Fruit fly (Drosophila melanogaster) whole organism, pupa: Measurements from ENCODE around the gene Fas2.

ENCODE experiments used
- CG10348 ChIP-seq: fragments of 200-800 bp; sonication (Bioruptor generic); IDR thresholded peaks from 2 replicates; pipeline ENCODE4 v1.3.6; 2022; ENCODE audit warnings: missing biosample characterization, missing genetic modification characterization
- CG12605 ChIP-seq: fragments of 200-800 bp; sonication (Bioruptor generic); IDR thresholded peaks from 2 replicates; pipeline ENCODE4 v1.3.6; 2022; ENCODE audit warnings: missing biosample characterization, missing genetic modification characterization
- CG13204 ChIP-seq: fragments of 200-800 bp; sonication (Bioruptor generic); optimal IDR thresholded peaks from 2 replicates; lab custom pipeline; 2018; ENCODE audit warnings: missing biosample characterization, mild to moderate bottlenecking, missing genetic modification characterization, moderate library complexity
- CG14655 ChIP-seq: fragments of 200-800 bp; sonication (Bioruptor generic); optimal IDR thresholded peaks from 3 replicates; lab custom pipeline; 2017; ENCODE audit warnings: mild to moderate bottlenecking, missing biosample characterization, missing genetic modification reagents, missing genetic modification characterization
- CG15710 ChIP-seq: fragments of 200-800 bp; sonication (Bioruptor generic); optimal IDR thresholded peaks from 2 replicates; lab custom pipeline; 2018; ENCODE audit warnings: missing biosample characterization, mild to moderate bottlenecking, missing genetic modification characterization, moderate library complexity
- CG17806 ChIP-seq: fragments of 200-800 bp; sonication (Bioruptor generic); optimal IDR thresholded peaks from 2 replicates; lab custom pipeline; 2018; ENCODE audit warnings: missing biosample characterization, mild to moderate bottlenecking, missing genetic modification characterization, moderate library complexity
- CG32121 ChIP-seq: fragments of 200-800 bp; sonication (Bioruptor generic); IDR thresholded peaks from 2 replicates; pipeline ENCODE4 v1.3.6; 2022; ENCODE audit warnings: missing biosample characterization, missing genetic modification characterization
- CG34367 ChIP-seq: fragments of 200-800 bp; sonication (Bioruptor generic); optimal IDR thresholded peaks from 2 replicates; lab custom pipeline; 2018; ENCODE audit warnings: missing biosample characterization, mild to moderate bottlenecking, missing genetic modification characterization
- CG4496 ChIP-seq: fragments of 200-800 bp; sonication (Bioruptor generic); IDR thresholded peaks from 3 replicates; pipeline ENCODE4 v1.3.6; 2022; ENCODE audit warnings: missing biosample characterization, missing genetic modification characterization
- CG8159 ChIP-seq: fragments of 200-800 bp; sonication (Bioruptor generic); optimal IDR thresholded peaks from 3 replicates; lab custom pipeline; 2018; ENCODE audit warnings: missing biosample characterization, mild to moderate bottlenecking, missing genetic modification characterization, moderate library complexity
- CG8301 ChIP-seq: fragments of 200-800 bp; sonication (Bioruptor generic); optimal IDR thresholded peaks from 2 replicates; lab custom pipeline; 2018; ENCODE audit warnings: missing biosample characterization, mild to moderate bottlenecking, missing genetic modification characterization
- CG9948 ChIP-seq: fragments of 200-800 bp; sonication (Bioruptor generic); optimal IDR thresholded peaks from 2 replicates; lab custom pipeline; 2018; ENCODE audit warnings: missing biosample characterization, mild to moderate bottlenecking, missing genetic modification characterization, moderate library complexity
- D1 ChIP-seq: fragments of 200-800 bp; sonication (Bioruptor generic); optimal IDR thresholded peaks from 2 replicates; lab custom pipeline; 2018; ENCODE audit warnings: missing biosample characterization, mild to moderate bottlenecking, missing genetic modification characterization, moderate library complexity
- EcR ChIP-seq: fragments of 200-800 bp; sonication (Bioruptor generic); optimal IDR thresholded peaks from 3 replicates; lab custom pipeline; 2019; ENCODE audit warnings: missing biosample characterization, missing genetic modification characterization, mild to moderate bottlenecking, moderate library complexity, missing genetic modification reagents
- Ets98B ChIP-seq: fragments of 200-800 bp; sonication (Bioruptor generic); IDR thresholded peaks from 2 replicates; pipeline ENCODE4 v1.3.6; 2022; ENCODE audit warnings: missing biosample characterization, missing genetic modification characterization
- Pif1A ChIP-seq: fragments of 200-800 bp; sonication (Bioruptor generic); optimal IDR thresholded peaks from 3 replicates; lab custom pipeline; 2016; ENCODE audit warnings: missing biosample characterization, missing genetic modification characterization
- Pif1B ChIP-seq: fragments of 200-800 bp; sonication (Bioruptor generic); optimal IDR thresholded peaks from 3 replicates; lab custom pipeline; 2016; ENCODE audit warnings: missing biosample characterization, missing genetic modification characterization
- Snoo ChIP-seq: fragments of 200-800 bp; sonication (Bioruptor generic); optimal IDR thresholded peaks from 3 replicates; lab custom pipeline; 2017; ENCODE audit warnings: missing biosample characterization, mild to moderate bottlenecking, missing genetic modification characterization, inconsistent platforms
- fd96Ca ChIP-seq: fragments of 200-800 bp; sonication (Bioruptor generic); IDR thresholded peaks from 3 replicates; pipeline ENCODE4 v1.3.6; 2022; ENCODE audit warnings: missing biosample characterization, missing genetic modification characterization
- gl ChIP-seq: fragments of 200-800 bp; sonication (Bioruptor generic); optimal IDR thresholded peaks from 2 replicates; lab custom pipeline; 2018; ENCODE audit warnings: missing biosample characterization, mild to moderate bottlenecking, missing genetic modification characterization
- rn ChIP-seq: fragments of 200-800 bp; sonication (Bioruptor generic); IDR thresholded peaks from 2 replicates; pipeline ENCODE4 v1.3.6; 2022; ENCODE audit warnings: missing biosample characterization, missing genetic modification characterization

The Fas2 gene

dm6 chrX:4246039-4246438 lies 40.1 kb upstream of the Fas2 start, which contains the start of gene Muc4B:
TSS of gene Muc4B (minus strand) at chrX:4246139.
- TF ChIP-seq gl, result no peak
- no peak for TF ChIP-seq CG15710 (tag; lab: Kevin White, UChicago)
- TF ChIP-seq CG17806 (tag; lab: Kevin White, UChicago), result no peak
- no peak for TF ChIP-seq CG4496 (GFP tag; lab: Robert Waterston, UW)
- TF ChIP-seq CG32121 (GFP tag; lab: Robert Waterston, UW), result no peak
- TF ChIP-seq CG8301 (tag; lab: Kevin White, UChicago), result no peak
- TF ChIP-seq rn (GFP tag; lab: Robert Waterston, UW), result no peak
- no peak for TF ChIP-seq CG12605
- no peak for TF ChIP-seq EcR (GFP tag; lab: Kevin White, UChicago)
- TF ChIP-seq Pif1B (GFP tag; lab: Kevin White, UChicago), result no peak
- no peak for TF ChIP-seq Ets98B
- TF ChIP-seq D1 (tag; lab: Kevin White, UChicago), result no peak
- TF ChIP-seq CG34367 (tag; lab: Kevin White, UChicago), result no peak
- TF ChIP-seq fd96Ca (GFP tag; lab: Robert Waterston, UW), result no peak
- TF ChIP-seq Snoo (tag; lab: Kevin White, UChicago), result no peak
- TF ChIP-seq CG14655 (GFP tag; lab: Kevin White, UChicago), result no peak
- no peak for TF ChIP-seq Pif1A (GFP tag; lab: Kevin White, UChicago)

- no peak for TF ChIP-seq CG34367 (tag; lab: Kevin White, UChicago)
- TF ChIP-seq CG14655 (GFP tag; lab: Kevin White, UChicago), result no peak
- no peak for TF ChIP-seq Pif1A (GFP tag; lab: Kevin White, UChicago)
- no peak for TF ChIP-seq gl
- TF ChIP-seq Pif1B (GFP tag; lab: Kevin White, UChicago), result no peak
- no peak for TF ChIP-seq rn (GFP tag; lab: Robert Waterston, UW)
- no peak for TF ChIP-seq CG15710 (tag; lab: Kevin White, UChicago)
- TF ChIP-seq, all 21 proteins: peak for 0
Observed at dm6 chrX:4242726-4243125, 36.8 kb upstream of the Fas2 start, which contains the start of gene Femcoat. TSS of gene Femcoat (minus strand) at chrX:4242826.

dm6 chrX:4240146-4240545 lies 34.3 kb upstream of the Fas2 start:
- TF ChIP-seq CG4496 (GFP tag; lab: Robert Waterston, UW) (peak; percentile 73), CG10348 (GFP tag; lab: Robert Waterston, UW) (no peak)
- TF ChIP-seq, all 21 proteins: peak for 1

- no peak for TF ChIP-seq fd96Ca (GFP tag; lab: Robert Waterston, UW)
- TF ChIP-seq CG12605, result no peak
- no peak for TF ChIP-seq CG4496 (GFP tag; lab: Robert Waterston, UW)
- no peak for TF ChIP-seq CG13204 (GFP tag; lab: Kevin White, UChicago)
- TF ChIP-seq CG34367 (tag; lab: Kevin White, UChicago), result no peak
- TF ChIP-seq CG9948 (tag; lab: Kevin White, UChicago), result no peak
- TF ChIP-seq CG8159 (tag; lab: Kevin White, UChicago), result no peak
- no peak for TF ChIP-seq Snoo (tag; lab: Kevin White, UChicago)
- TF ChIP-seq CG10348 (GFP tag; lab: Robert Waterston, UW), result no peak
- no peak for TF ChIP-seq CG8301 (tag; lab: Kevin White, UChicago)
- no peak for TF ChIP-seq Pif1A (GFP tag; lab: Kevin White, UChicago)
- no peak for TF ChIP-seq D1 (tag; lab: Kevin White, UChicago)
- no peak for TF ChIP-seq CG15710 (tag; lab: Kevin White, UChicago)
- no peak for TF ChIP-seq rn (GFP tag; lab: Robert Waterston, UW)
Observed at dm6 chrX:4225020-4225419, 19.1 kb upstream of the Fas2 start.

- TF ChIP-seq CG34367 (tag; lab: Kevin White, UChicago) (no peak), Pif1A (GFP tag; lab: Kevin White, UChicago) (no peak), CG8301 (tag; lab: Kevin White, UChicago) (no peak), CG8159 (tag; lab: Kevin White, UChicago) (no peak), CG17806 (tag; lab: Kevin White, UChicago) (no peak), fd96Ca (GFP tag; lab: Robert Waterston, UW) (no peak), Snoo (tag; lab: Kevin White, UChicago) (no peak), Pif1B (GFP tag; lab: Kevin White, UChicago) (no peak), gl (no peak), CG13204 (GFP tag; lab: Kevin White, UChicago) (no peak), EcR (GFP tag; lab: Kevin White, UChicago) (no peak), CG32121 (GFP tag; lab: Robert Waterston, UW) (no peak), CG10348 (GFP tag; lab: Robert Waterston, UW) (no peak), CG12605 (no peak), CG9948 (tag; lab: Kevin White, UChicago) (no peak), CG4496 (GFP tag; lab: Robert Waterston, UW) (no peak), Ets98B (no peak)
Observed at dm6 chrX:4217870-4218269, 12.0 kb upstream of the Fas2 start, which contains the start of gene CG15570. TSS of gene CG15570 (plus strand) at chrX:4218170.

- no peak for TF ChIP-seq D1 (tag; lab: Kevin White, UChicago)
- no peak for TF ChIP-seq CG34367 (tag; lab: Kevin White, UChicago)
- TF ChIP-seq CG10348 (GFP tag; lab: Robert Waterston, UW), result no peak
- TF ChIP-seq CG4496 (GFP tag; lab: Robert Waterston, UW), result no peak
- TF ChIP-seq CG17806 (tag; lab: Kevin White, UChicago), result no peak
- no peak for TF ChIP-seq Pif1B (GFP tag; lab: Kevin White, UChicago)
- TF ChIP-seq Snoo (tag; lab: Kevin White, UChicago), result no peak
- TF ChIP-seq EcR (GFP tag; lab: Kevin White, UChicago), result no peak
- TF ChIP-seq, all 21 proteins: peak for 0
Observed at dm6 chrX:4217294-4217693, 11.4 kb upstream of the Fas2 start, which contains the start of gene CG15571. TSS of gene CG15571 (minus strand) at chrX:4217394.
